Fruit fly (Drosophila melanogaster): Measurements from ENCODE around the gene CG32221.

The CG32221 gene

dm6 chr3L:19787632-19788031 is 46.8 kb upstream of the CG32221 start (continued):
- TF ChIP-seq CG9727 (GFP tag; optimal IDR thresholded peaks at IDR 0.05) (no peak), CG6813 (GFP tag; optimal IDR thresholded peaks at IDR 0.05) (no peak), CG7271 (tag; optimal IDR thresholded peaks at IDR 0.05) (no peak), CG15269 (tag; optimal IDR thresholded peaks at IDR 0.05) (no peak), lbe (GFP tag; optimal IDR thresholded peaks at IDR 0.05) (no peak), CkIIα-i1 (GFP tag; IDR thresholded peaks at IDR 0.05) (no peak), sisA (GFP tag; IDR thresholded peaks at IDR 0.05) (no peak), tll (GFP tag; optimal IDR thresholded peaks at IDR 0.05) (no peak), B-H1 (GFP tag; IDR thresholded peaks at IDR 0.05) (no peak), exex (tag; optimal IDR thresholded peaks at IDR 0.05) (peak; percentile 50), ash1 (GFP tag; optimal IDR thresholded peaks at IDR 0.05) (no peak), unc-4 (GFP tag; IDR thresholded peaks at IDR 0.05; ENCODE audit: partially characterized antibody) (no peak), CG7839 (tag; optimal IDR thresholded peaks at IDR 0.05) (no peak), Pdp1 (GFP tag; optimal IDR thresholded peaks at IDR 0.05) (no peak), pnt (GFP tag; optimal IDR thresholded peaks at IDR 0.05) (no peak), cg (GFP tag; optimal IDR thresholded peaks at IDR 0.05) (peak; percentile 52), oc (tag; optimal IDR thresholded peaks at IDR 0.05) (no peak), lmd (GFP tag; IDR thresholded peaks at IDR 0.05) (no peak), Dad (GFP tag; optimal IDR thresholded peaks at IDR 0.05) (no peak), CG9797 (GFP tag; optimal IDR thresholded peaks at IDR 0.05) (no peak), jumu (GFP tag; optimal IDR thresholded peaks at IDR 0.05) (no peak), her (GFP tag; optimal IDR thresholded peaks at IDR 0.05) (no peak), CG11560 (tag; IDR thresholded peaks at IDR 0.05) (no peak), Dref (GFP tag; IDR thresholded peaks at IDR 0.05) (no peak), YL-1 (GFP tag; optimal IDR thresholded peaks at IDR 0.05) (no peak), Med (GFP tag) (peak; percentile 71), CG15073 (GFP tag; optimal IDR thresholded peaks at IDR 0.05) (no peak), CG30431 (GFP tag; optimal IDR thresholded peaks at IDR 0.05) (no peak), TFAM (GFP tag; optimal IDR thresholded peaks at IDR 0.05) (no peak), CG4820 (GFP tag; optimal IDR thresholded peaks at IDR 0.05) (no peak), dpn (GFP tag; optimal IDR thresholded peaks at IDR 0.05) (no peak), CG6272 (GFP tag; IDR thresholded peaks at IDR 0.05) (no peak), az2 (GFP tag; optimal IDR thresholded peaks at IDR 0.05) (no peak), pan (optimal IDR thresholded peaks at IDR 0.05) (no peak), pan (GFP tag; optimal IDR thresholded peaks at IDR 0.05 in 1 of 2, IDR thresholded peaks at IDR 0.05 in 1 of 2) (no peak), Hr51 (GFP tag; optimal IDR thresholded peaks at IDR 0.05) (no peak), Opbp (GFP tag; IDR thresholded peaks at IDR 0.05; ENCODE audit: partially characterized antibody) (no peak), gce (GFP tag; IDR thresholded peaks at IDR 0.05) (no peak), vfl (GFP tag; optimal IDR thresholded peaks at IDR 0.05) (no peak), sqz (GFP tag; optimal IDR thresholded peaks at IDR 0.05) (no peak), CG12219 (GFP tag; optimal IDR thresholded peaks at IDR 0.05) (no peak), CG8944 (GFP tag; optimal IDR thresholded peaks at IDR 0.05) (no peak), Hmx (GFP tag; optimal IDR thresholded peaks at IDR 0.05) (no peak), CG7987 (GFP tag; optimal IDR thresholded peaks at IDR 0.05) (no peak), CG8290 (GFP tag; optimal IDR thresholded peaks at IDR 0.05) (no peak), CG8290 (tag; optimal IDR thresholded peaks at IDR 0.05) (no peak), CG11696 (GFP tag; IDR thresholded peaks at IDR 0.05) (no peak), stwl (tag; optimal IDR thresholded peaks at IDR 0.05) (no peak), ttk (GFP tag; IDR thresholded peaks at IDR 0.05) (no peak), Mrtf (GFP tag; IDR thresholded peaks at IDR 0.05) (no peak), pros (GFP tag; optimal IDR thresholded peaks at IDR 0.05) (no peak), sna (GFP tag; IDR thresholded peaks at IDR 0.05; ENCODE audit: partially characterized antibody) (no peak)
